Fruit fly (Drosophila melanogaster) whole organism, adult: ENCODE results near the gene CG2652.
A peak's percentile ranks its signal among the peaks of the same experiment; 100 is the strongest.

ENCODE experiments used
- CG11617 ChIP-seq: fragments of 200-800 bp; sonication (Bioruptor generic); optimal IDR thresholded peaks from 2 replicates; lab custom pipeline; 2017; ENCODE audit warnings: mild to moderate bottlenecking, missing biosample characterization, missing genetic modification reagents, missing genetic modification characterization
- CG12768 ChIP-seq: fragments of 200-800 bp; sonication (Bioruptor generic); optimal IDR thresholded peaks from 2 replicates; lab custom pipeline; 2017; ENCODE audit warnings: missing biosample characterization, missing genetic modification characterization, mild to moderate bottlenecking, moderate library complexity, missing genetic modification reagents
- CG14711 ChIP-seq: fragments of 200-800 bp; sonication (Bioruptor generic); optimal IDR thresholded peaks from 2 replicates; lab custom pipeline; 2018; ENCODE audit warnings: missing biosample characterization, mild to moderate bottlenecking, missing genetic modification characterization, moderate library complexity
- CG1620 ChIP-seq: fragments of 200-800 bp; sonication (Bioruptor generic); optimal IDR thresholded peaks from 2 replicates; lab custom pipeline; 2016; ENCODE audit warnings: missing biosample characterization, missing genetic modification characterization
- CG33017 ChIP-seq: fragments of 200-800 bp; sonication (Bioruptor generic); optimal IDR thresholded peaks from 2 replicates; lab custom pipeline; 2018; ENCODE audit warnings: missing biosample characterization, mild to moderate bottlenecking, missing genetic modification characterization, moderate library complexity
- CG5204 ChIP-seq: fragments of 200-800 bp; sonication (Bioruptor generic); optimal IDR thresholded peaks from 2 replicates; lab custom pipeline; 2016; ENCODE audit warnings: missing biosample characterization, missing genetic modification characterization
- CG7045 ChIP-seq: fragments of 200-800 bp; sonication (Bioruptor generic); optimal IDR thresholded peaks from 2 replicates; lab custom pipeline; 2017; ENCODE audit warnings: missing biosample characterization, mild to moderate bottlenecking, missing genetic modification characterization
- CG7101 ChIP-seq: fragments of 200-800 bp; sonication (Bioruptor generic); optimal IDR thresholded peaks from 2 replicates; lab custom pipeline; 2018; ENCODE audit warnings: missing biosample characterization, mild to moderate bottlenecking, missing genetic modification characterization, moderate library complexity
- Clk ChIP-seq: fragments of 200-800 bp; sonication (Bioruptor generic); optimal IDR thresholded peaks from 2 replicates; lab custom pipeline; 2017; ENCODE audit warnings: missing biosample characterization, missing genetic modification characterization
- Crg-1 ChIP-seq: fragments of 200-800 bp; sonication (Bioruptor generic); optimal IDR thresholded peaks from 2 replicates; lab custom pipeline; 2016; ENCODE audit warnings: missing biosample characterization, missing genetic modification characterization
- Hr96 ChIP-seq: fragments of 200-800 bp; sonication (Bioruptor generic); optimal IDR thresholded peaks from 2 replicates; lab custom pipeline; 2016; ENCODE audit warnings: missing biosample characterization, missing genetic modification characterization
- Mnt ChIP-seq: fragments of 200-800 bp; sonication (Bioruptor generic); optimal IDR thresholded peaks from 2 replicates; lab custom pipeline; 2016; ENCODE audit warnings: missing biosample characterization, mild to moderate bottlenecking, missing genetic modification characterization
- bab1 ChIP-seq: fragments of 200-800 bp; sonication (Bioruptor generic); optimal IDR thresholded peaks from 3 replicates; lab custom pipeline; 2019; ENCODE audit warnings: missing biosample characterization, mild to moderate bottlenecking, missing genetic modification characterization, moderate library complexity
- cic ChIP-seq: fragments of 200-800 bp; sonication (Bioruptor generic); optimal IDR thresholded peaks from 2 replicates; lab custom pipeline; 2017; ENCODE audit warnings: missing biosample characterization, mild to moderate bottlenecking, missing genetic modification characterization, moderate library complexity
- cnc ChIP-seq, 2 experiments: fragments of >200 bp; optimal IDR thresholded peaks; 2 replicates each; lab custom pipeline; 2017
- kay ChIP-seq: fragments of 200-800 bp; sonication (Bioruptor generic); peaks from one replicate; lab custom pipeline; 2016; ENCODE audit warnings: missing biosample characterization, missing genetic modification characterization, borderline replicate concordance
- ovo ChIP-seq: fragments of 200-800 bp; sonication (Bioruptor generic); optimal IDR thresholded peaks from 2 replicates; lab custom pipeline; 2016; ENCODE audit warnings: missing biosample characterization, missing genetic modification characterization
- pad ChIP-seq: fragments of 200-800 bp; sonication (Bioruptor generic); optimal IDR thresholded peaks from 3 replicates; lab custom pipeline; 2017; ENCODE audit warnings: missing biosample characterization, missing genetic modification characterization, mild to moderate bottlenecking, moderate library complexity, missing genetic modification reagents
- tj ChIP-seq: fragments of 200-800 bp; sonication (Bioruptor generic); optimal IDR thresholded peaks from 3 replicates; lab custom pipeline; 2017; ENCODE audit warnings: missing biosample characterization, mild to moderate bottlenecking, missing genetic modification characterization, moderate library complexity
- toe ChIP-seq: fragments of 200-800 bp; sonication (Bioruptor generic); optimal IDR thresholded peaks from 2 replicates; lab custom pipeline; 2016; ENCODE audit warnings: missing biosample characterization, missing genetic modification characterization

Gene CG2652

dm6 chrX:2684442-2684841 lies 1.7 kb upstream of the CG2652 start:
- no peak for TF ChIP-seq cnc (optimal IDR thresholded peaks at IDR 0.05; lab: Kevin White, UChicago)
- no peak for TF ChIP-seq Clk (GFP tag; lab: Kevin White, UChicago)
- no peak for TF ChIP-seq toe (GFP tag; lab: Kevin White, UChicago)
- no peak for TF ChIP-seq Mnt
- no peak for TF ChIP-seq bab1 (GFP tag; lab: Kevin White, UChicago)
- TF ChIP-seq CG14711 (tag; lab: Kevin White, UChicago), result no peak
- TF ChIP-seq CG11617 (GFP tag; lab: Kevin White, UChicago), result no peak
- TF ChIP-seq CG5204 (GFP tag; lab: Kevin White, UChicago), result no peak
- TF ChIP-seq Crg-1 (GFP tag; lab: Kevin White, UChicago), result no peak
- no peak for TF ChIP-seq cic (GFP tag; lab: Kevin White, UChicago)
- no peak for TF ChIP-seq CG7101 (tag; lab: Kevin White, UChicago)

- no peak for TF ChIP-seq Crg-1 (GFP tag; lab: Kevin White, UChicago)
- no peak for TF ChIP-seq pad
- TF ChIP-seq toe (GFP tag; lab: Kevin White, UChicago), result no peak
- no peak for TF ChIP-seq Mnt
- no peak for TF ChIP-seq ovo
- no peak for TF ChIP-seq Hr96 (GFP tag; lab: Kevin White, UChicago)
- no peak for TF ChIP-seq cnc (optimal IDR thresholded peaks at IDR 0.05; lab: Kevin White, UChicago)
These were observed 1.2 kb upstream of the CG2652 start for dm6 chrX:2683926-2684325.

- TF ChIP-seq Clk (GFP tag; lab: Kevin White, UChicago), result no peak
- TF ChIP-seq kay (GFP tag; lab: Kevin White, UChicago), result no peak
- TF ChIP-seq CG7045 (GFP tag; lab: Kevin White, UChicago), result no peak
- no peak for TF ChIP-seq toe (GFP tag; lab: Kevin White, UChicago)
- no peak for TF ChIP-seq bab1 (GFP tag; lab: Kevin White, UChicago)
- TF ChIP-seq ovo, result no peak
- TF ChIP-seq CG12768, result no peak
- no peak for TF ChIP-seq Crg-1 (GFP tag; lab: Kevin White, UChicago)
- TF ChIP-seq tj, result no peak
- no peak for TF ChIP-seq CG5204 (GFP tag; lab: Kevin White, UChicago)
- TF ChIP-seq pad, result no peak
- TF ChIP-seq CG7101 (tag; lab: Kevin White, UChicago), result no peak
These were observed 1.1 kb downstream of the CG2652 start, which contains the start of gene HLH3B for dm6 chrX:2681601-2682000. Gene HLH3B, minus strand, starts transcription at chrX:2681723.

dm6 chrX:2677024-2677589 lies 5.6 kb downstream of the CG2652 start:
- TF ChIP-seq ovo (no peak), Mnt (no peak), CG5204 (GFP tag; lab: Kevin White, UChicago) (no peak), CG7101 (tag; lab: Kevin White, UChicago) (no peak), CG1620 (GFP tag; lab: Kevin White, UChicago) (no peak), tj (no peak), CG14711 (tag; lab: Kevin White, UChicago) (no peak), Clk (GFP tag; lab: Kevin White, UChicago) (no peak), cic (GFP tag; lab: Kevin White, UChicago) (no peak), Crg-1 (GFP tag; lab: Kevin White, UChicago) (no peak), CG33017 (tag; lab: Kevin White, UChicago) (no peak), cnc (optimal IDR thresholded peaks at IDR 0.05; lab: Kevin White, UChicago) (no peak), kay (GFP tag; lab: Kevin White, UChicago) (no peak), pad (no peak), CG12768 (no peak), Hr96 (GFP tag; lab: Kevin White, UChicago) (no peak), bab1 (GFP tag; lab: Kevin White, UChicago) (no peak), CG7045 (GFP tag; lab: Kevin White, UChicago) (no peak), toe (GFP tag; lab: Kevin White, UChicago) (no peak), CG11617 (GFP tag; lab: Kevin White, UChicago) (no peak)

dm6 chrX:2663416-2663815 lies 19.3 kb downstream of the CG2652 start:
- TF ChIP-seq toe (GFP tag; lab: Kevin White, UChicago), result no peak
- no peak for TF ChIP-seq CG1620 (GFP tag; lab: Kevin White, UChicago)
- peak; percentile 5 for TF ChIP-seq Crg-1 (GFP tag; lab: Kevin White, UChicago)

dm6 chrX:2662540-2663133 lies 20.1 kb downstream of the CG2652 start:
- TF ChIP-seq tj, result peak; percentile 24
- no peak for TF ChIP-seq Clk (GFP tag; lab: Kevin White, UChicago)
- no peak for TF ChIP-seq Hr96 (GFP tag; lab: Kevin White, UChicago)
- no peak for TF ChIP-seq bab1 (GFP tag; lab: Kevin White, UChicago)
- peak; percentile 68 for TF ChIP-seq kay (GFP tag; lab: Kevin White, UChicago)

- no peak for TF ChIP-seq Clk (GFP tag; lab: Kevin White, UChicago)
- no peak for TF ChIP-seq Crg-1 (GFP tag; lab: Kevin White, UChicago)
- TF ChIP-seq cnc (optimal IDR thresholded peaks at IDR 0.05; lab: Kevin White, UChicago), result peak in 1 of 2 experiments; percentile 22
- no peak for TF ChIP-seq pad
- no peak for TF ChIP-seq CG7101 (tag; lab: Kevin White, UChicago)
- TF ChIP-seq toe (GFP tag; lab: Kevin White, UChicago), result no peak
- no peak for TF ChIP-seq CG5204 (GFP tag; lab: Kevin White, UChicago)
- peak; percentile 23 for TF ChIP-seq cic (GFP tag; lab: Kevin White, UChicago)
- TF ChIP-seq tj, result peak; percentile 10
- no peak for TF ChIP-seq Mnt
These were observed 21.0 kb downstream of the CG2652 start for dm6 chrX:2661758-2662157.
